Fruit fly (Drosophila melanogaster) whole organism, pupa: ENCODE data around the gene TORIP.
A peak's percentile ranks its signal among the peaks of the same experiment; 100 is the strongest.

Experiments used
- CG10348 ChIP-seq: fragments of 200-800 bp; sonication (Bioruptor generic); IDR thresholded peaks from 2 replicates; pipeline ENCODE4 v1.3.6; 2022; ENCODE audit warnings: missing biosample characterization, missing genetic modification characterization
- CG12605 ChIP-seq: fragments of 200-800 bp; sonication (Bioruptor generic); IDR thresholded peaks from 2 replicates; pipeline ENCODE4 v1.3.6; 2022; ENCODE audit warnings: missing biosample characterization, missing genetic modification characterization
- CG13204 ChIP-seq: fragments of 200-800 bp; sonication (Bioruptor generic); optimal IDR thresholded peaks from 2 replicates; lab custom pipeline; 2018; ENCODE audit warnings: missing biosample characterization, mild to moderate bottlenecking, missing genetic modification characterization, moderate library complexity
- CG14655 ChIP-seq: fragments of 200-800 bp; sonication (Bioruptor generic); optimal IDR thresholded peaks from 3 replicates; lab custom pipeline; 2017; ENCODE audit warnings: mild to moderate bottlenecking, missing biosample characterization, missing genetic modification reagents, missing genetic modification characterization
- CG15710 ChIP-seq: fragments of 200-800 bp; sonication (Bioruptor generic); optimal IDR thresholded peaks from 2 replicates; lab custom pipeline; 2018; ENCODE audit warnings: missing biosample characterization, mild to moderate bottlenecking, missing genetic modification characterization, moderate library complexity
- CG17806 ChIP-seq: fragments of 200-800 bp; sonication (Bioruptor generic); optimal IDR thresholded peaks from 2 replicates; lab custom pipeline; 2018; ENCODE audit warnings: missing biosample characterization, mild to moderate bottlenecking, missing genetic modification characterization, moderate library complexity
- CG32121 ChIP-seq: fragments of 200-800 bp; sonication (Bioruptor generic); IDR thresholded peaks from 2 replicates; pipeline ENCODE4 v1.3.6; 2022; ENCODE audit warnings: missing biosample characterization, missing genetic modification characterization
- CG34367 ChIP-seq: fragments of 200-800 bp; sonication (Bioruptor generic); optimal IDR thresholded peaks from 2 replicates; lab custom pipeline; 2018; ENCODE audit warnings: missing biosample characterization, mild to moderate bottlenecking, missing genetic modification characterization
- CG4496 ChIP-seq: fragments of 200-800 bp; sonication (Bioruptor generic); IDR thresholded peaks from 3 replicates; pipeline ENCODE4 v1.3.6; 2022; ENCODE audit warnings: missing biosample characterization, missing genetic modification characterization
- CG8159 ChIP-seq: fragments of 200-800 bp; sonication (Bioruptor generic); optimal IDR thresholded peaks from 3 replicates; lab custom pipeline; 2018; ENCODE audit warnings: missing biosample characterization, mild to moderate bottlenecking, missing genetic modification characterization, moderate library complexity
- CG8301 ChIP-seq: fragments of 200-800 bp; sonication (Bioruptor generic); optimal IDR thresholded peaks from 2 replicates; lab custom pipeline; 2018; ENCODE audit warnings: missing biosample characterization, mild to moderate bottlenecking, missing genetic modification characterization
- CG9948 ChIP-seq: fragments of 200-800 bp; sonication (Bioruptor generic); optimal IDR thresholded peaks from 2 replicates; lab custom pipeline; 2018; ENCODE audit warnings: missing biosample characterization, mild to moderate bottlenecking, missing genetic modification characterization, moderate library complexity
- D1 ChIP-seq: fragments of 200-800 bp; sonication (Bioruptor generic); optimal IDR thresholded peaks from 2 replicates; lab custom pipeline; 2018; ENCODE audit warnings: missing biosample characterization, mild to moderate bottlenecking, missing genetic modification characterization, moderate library complexity
- EcR ChIP-seq: fragments of 200-800 bp; sonication (Bioruptor generic); optimal IDR thresholded peaks from 3 replicates; lab custom pipeline; 2019; ENCODE audit warnings: missing biosample characterization, missing genetic modification characterization, mild to moderate bottlenecking, moderate library complexity, missing genetic modification reagents
- Ets98B ChIP-seq: fragments of 200-800 bp; sonication (Bioruptor generic); IDR thresholded peaks from 2 replicates; pipeline ENCODE4 v1.3.6; 2022; ENCODE audit warnings: missing biosample characterization, missing genetic modification characterization
- Pif1A ChIP-seq: fragments of 200-800 bp; sonication (Bioruptor generic); optimal IDR thresholded peaks from 3 replicates; lab custom pipeline; 2016; ENCODE audit warnings: missing biosample characterization, missing genetic modification characterization
- Pif1B ChIP-seq: fragments of 200-800 bp; sonication (Bioruptor generic); optimal IDR thresholded peaks from 3 replicates; lab custom pipeline; 2016; ENCODE audit warnings: missing biosample characterization, missing genetic modification characterization
- Snoo ChIP-seq: fragments of 200-800 bp; sonication (Bioruptor generic); optimal IDR thresholded peaks from 3 replicates; lab custom pipeline; 2017; ENCODE audit warnings: missing biosample characterization, mild to moderate bottlenecking, missing genetic modification characterization, inconsistent platforms
- fd96Ca ChIP-seq: fragments of 200-800 bp; sonication (Bioruptor generic); IDR thresholded peaks from 3 replicates; pipeline ENCODE4 v1.3.6; 2022; ENCODE audit warnings: missing biosample characterization, missing genetic modification characterization
- gl ChIP-seq: fragments of 200-800 bp; sonication (Bioruptor generic); optimal IDR thresholded peaks from 2 replicates; lab custom pipeline; 2018; ENCODE audit warnings: missing biosample characterization, mild to moderate bottlenecking, missing genetic modification characterization
- rn ChIP-seq: fragments of 200-800 bp; sonication (Bioruptor generic); IDR thresholded peaks from 2 replicates; pipeline ENCODE4 v1.3.6; 2022; ENCODE audit warnings: missing biosample characterization, missing genetic modification characterization

Gene TORIP

dm6 chr3L:19836375-19836937 lies 31.6 kb upstream of the TORIP start, which contains the start of gene kto:
TSS of gene kto (plus strand) at chr3L:19836614.
- no peak for TF ChIP-seq EcR (GFP tag; lab: Kevin White, UChicago)
- TF ChIP-seq Pif1A (GFP tag; lab: Kevin White, UChicago): no peak
- no peak for TF ChIP-seq gl
- no peak for TF ChIP-seq D1
- TF ChIP-seq CG32121 (GFP tag; lab: Robert Waterston, UW): no peak
- no peak for TF ChIP-seq fd96Ca (GFP tag; lab: Robert Waterston, UW)
- TF ChIP-seq CG9948 (tag; lab: Kevin White, UChicago): no peak

DNA sequence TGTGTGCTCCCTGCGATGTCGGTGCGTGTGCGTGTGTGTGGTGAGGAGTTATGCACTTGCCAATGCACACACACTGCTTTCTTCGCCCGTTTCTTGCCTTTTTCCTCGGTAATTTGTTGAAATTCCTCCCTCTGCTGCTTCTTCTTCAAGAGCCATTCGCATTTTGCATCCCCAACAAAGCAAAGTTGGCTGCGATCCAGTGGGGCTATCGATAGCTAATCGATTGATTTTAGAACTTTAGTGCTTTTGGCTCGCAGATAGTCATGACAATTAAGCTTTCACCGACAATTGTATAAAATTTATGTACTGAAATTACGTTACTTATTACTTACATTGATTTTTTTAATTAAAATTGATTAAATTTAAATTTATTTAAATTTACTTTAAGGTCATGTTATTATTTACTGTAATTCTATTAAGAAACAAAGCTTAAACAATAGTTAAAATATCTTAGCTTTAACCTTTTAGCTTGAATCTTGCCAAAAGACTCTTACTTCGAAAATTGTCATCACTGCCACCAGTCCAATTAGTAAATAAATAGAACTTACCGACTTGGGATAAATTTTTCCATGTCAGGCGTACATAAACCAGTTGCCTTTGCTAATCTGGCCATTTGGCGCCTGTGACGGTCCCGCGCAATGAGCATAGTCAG lies 29.4 kb upstream of the TORIP start, which contains the start of the genes trc and CG32221:
TSS of gene trc (minus strand) at position 162 of the 652 bp plus-strand sequence.
TSS of gene CG32221 (plus strand) at position 528 of the 652 bp plus-strand sequence.
- TF ChIP-seq CG4496 (GFP tag; lab: Robert Waterston, UW) (0 out of 3 replicates have a peak, but pooled peaks have one; percentile 41), Snoo (peak; percentile 58), CG10348 (no peak), CG34367 (no peak), EcR (GFP tag; lab: Kevin White, UChicago) (no peak), Pif1B (no peak)

dm6 chr3L:19833227-19833626 lies 28.3 kb upstream of the TORIP start:
- no peak for TF ChIP-seq fd96Ca (GFP tag; lab: Robert Waterston, UW)
- no peak for TF ChIP-seq Snoo
- TF ChIP-seq CG14655 (GFP tag; lab: Kevin White, UChicago): no peak
- no peak for TF ChIP-seq Pif1A (GFP tag; lab: Kevin White, UChicago)
- TF ChIP-seq Ets98B: no peak; the same call in 1 of the 2 replicates
- 0 out of 3 replicates have a peak, but pooled peaks have one; percentile 34 for TF ChIP-seq CG4496 (GFP tag; lab: Robert Waterston, UW)
- TF ChIP-seq Pif1B: no peak
- no peak for TF ChIP-seq CG32121 (GFP tag; lab: Robert Waterston, UW)
- no peak for TF ChIP-seq D1
- TF ChIP-seq CG13204 (GFP tag; lab: Kevin White, UChicago): no peak
- no peak for TF ChIP-seq CG12605 (GFP tag; lab: Robert Waterston, UW)
- peak; percentile 52 for TF ChIP-seq EcR (GFP tag; lab: Kevin White, UChicago)
- peak; percentile 73 for TF ChIP-seq gl
- peak; percentile 19 for TF ChIP-seq CG15710
- TF ChIP-seq CG34367: no peak
- no peak for TF ChIP-seq CG17806
- TF ChIP-seq rn (GFP tag; lab: Robert Waterston, UW): no peak
- no peak for TF ChIP-seq CG8301 (tag; lab: Kevin White, UChicago)
- peak; percentile 0 for TF ChIP-seq CG9948 (tag; lab: Kevin White, UChicago)
- no peak for TF ChIP-seq CG10348
- no peak for TF ChIP-seq CG8159 (tag; lab: Kevin White, UChicago)
- TF ChIP-seq, all 21 proteins: peak for 5

DNA sequence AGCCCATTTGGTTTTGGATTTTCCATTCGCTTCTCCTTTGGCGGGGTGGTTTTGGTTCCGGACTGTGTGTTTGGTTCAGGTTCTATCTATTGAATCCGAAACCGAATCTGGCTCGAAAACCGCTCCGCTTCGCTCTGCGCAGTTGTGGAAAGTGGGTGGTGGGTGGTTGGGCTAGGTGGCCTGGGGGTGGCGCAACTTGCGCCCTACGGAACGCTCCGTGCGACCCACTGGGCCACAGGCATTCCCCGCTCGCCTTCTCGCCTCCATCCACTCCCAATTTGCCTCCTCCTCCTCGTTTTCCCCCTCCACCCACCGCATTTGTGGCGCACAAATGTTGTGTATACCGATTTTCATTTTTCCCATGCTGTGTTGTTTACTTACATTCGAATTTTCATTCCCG lies 13.8 kb upstream of the TORIP start:
- TF ChIP-seq CG14655 (GFP tag; lab: Kevin White, UChicago): no peak
- TF ChIP-seq CG17806: no peak
- no peak for TF ChIP-seq CG4496 (GFP tag; lab: Robert Waterston, UW)
- no peak for TF ChIP-seq CG9948 (tag; lab: Kevin White, UChicago)
- TF ChIP-seq Pif1B: no peak
- TF ChIP-seq CG15710: no peak
- no peak for TF ChIP-seq CG34367
- no peak for TF ChIP-seq Snoo
- no peak for TF ChIP-seq Pif1A (GFP tag; lab: Kevin White, UChicago)

dm6 chr3L:19817807-19818531 lies 13.1 kb upstream of the TORIP start, which contains the start of the genes Fibp and Deaf1:
TSS of gene Fibp (minus strand) at chr3L:19817967.
TSS of gene Deaf1 (plus strand) at chr3L:19818174.
- TF ChIP-seq CG8301 (tag; lab: Kevin White, UChicago): peak; percentile 51
- TF ChIP-seq D1: no peak
- TF ChIP-seq fd96Ca (GFP tag; lab: Robert Waterston, UW): peak; percentile 45; the same call in 1 of the 3 replicates
- no peak; the same call in 1 of the 2 replicates for TF ChIP-seq Ets98B
- TF ChIP-seq Pif1A (GFP tag; lab: Kevin White, UChicago): no peak
- TF ChIP-seq CG34367: peak; percentile 53
- 0 out of 2 replicates have a peak, but pooled peaks have one; percentile 26 for TF ChIP-seq rn (GFP tag; lab: Robert Waterston, UW)
- TF ChIP-seq CG10348: no peak
- no peak for TF ChIP-seq CG8159 (tag; lab: Kevin White, UChicago)
- TF ChIP-seq Pif1B: no peak
- no peak for TF ChIP-seq CG13204 (GFP tag; lab: Kevin White, UChicago)
- TF ChIP-seq CG15710: peak; percentile 68
- TF ChIP-seq CG14655 (GFP tag; lab: Kevin White, UChicago): no peak
- no peak for TF ChIP-seq EcR (GFP tag; lab: Kevin White, UChicago)
- TF ChIP-seq CG12605 (GFP tag; lab: Robert Waterston, UW): no peak
- TF ChIP-seq CG4496 (GFP tag; lab: Robert Waterston, UW): peak; percentile 66; the same call in 1 of the 3 replicates
- peak; percentile 51 for TF ChIP-seq CG17806
- TF ChIP-seq gl: no peak
- TF ChIP-seq CG9948 (tag; lab: Kevin White, UChicago): peak; percentile 63
- peak; percentile 61 for TF ChIP-seq Snoo
- 0 out of 2 replicates have a peak, but pooled peaks have one; percentile 37 for TF ChIP-seq CG32121 (GFP tag; lab: Robert Waterston, UW)
- TF ChIP-seq, all 21 proteins: peak for 10
